Fruit fly (Drosophila melanogaster) whole organism, embryonic: ENCODE measurements around the gene CG10959.
A peak's percentile ranks its signal among the peaks of the same experiment; 100 is the strongest.

Experiments
- Aef1 ChIP-seq: fragments of 200-800 bp; sonication (Bioruptor generic); IDR thresholded peaks from 3 replicates; pipeline ENCODE4 v1.3.6; 2022; ENCODE audit warnings: missing biosample characterization, missing genetic modification characterization
- BEAF-32 ChIP-seq: fragments of 200-800 bp; sonication (Bioruptor generic); optimal IDR thresholded peaks from 3 replicates; lab custom pipeline; 2017; ENCODE audit warnings: missing biosample characterization, missing genetic modification characterization, mild to moderate bottlenecking, moderate library complexity, missing genetic modification reagents
- CG10321 ChIP-seq: fragments of 200-800 bp; sonication (Bioruptor generic); IDR thresholded peaks from 2 replicates; pipeline ENCODE4 v1.3.6; 2022; ENCODE audit warnings: missing biosample characterization, missing genetic modification characterization
- CG10431 ChIP-seq: fragments of 200-800 bp; sonication (Bioruptor generic); optimal IDR thresholded peaks from 3 replicates; lab custom pipeline; 2018; ENCODE audit warnings: missing biosample characterization, mild to moderate bottlenecking, missing genetic modification characterization
- CG10565 ChIP-seq: fragments of 200-800 bp; sonication (Bioruptor generic); optimal IDR thresholded peaks from 3 replicates; lab custom pipeline; 2016; ENCODE audit warnings: missing biosample characterization, mild to moderate bottlenecking, missing genetic modification characterization
- CG11723 ChIP-seq: fragments of 200-800 bp; sonication (Bioruptor generic); optimal IDR thresholded peaks from 2 replicates; lab custom pipeline; 2017; ENCODE audit warnings: missing biosample characterization, mild to moderate bottlenecking, missing genetic modification characterization
- CG12104 ChIP-seq: fragments of 200-800 bp; sonication (Bioruptor generic); optimal IDR thresholded peaks from 3 replicates; lab custom pipeline; 2016; ENCODE audit warnings: missing biosample characterization, missing genetic modification characterization
- CG12219 ChIP-seq: fragments of 200-800 bp; sonication (Bioruptor generic); optimal IDR thresholded peaks from 3 replicates; lab custom pipeline; 2018; ENCODE audit warnings: missing biosample characterization, mild to moderate bottlenecking, missing genetic modification characterization
- CG1233 ChIP-seq: fragments of 200-800 bp; sonication (Bioruptor generic); optimal IDR thresholded peaks from 4 replicates; lab custom pipeline; 2018; ENCODE audit warnings: missing biosample characterization, mild to moderate bottlenecking, missing genetic modification characterization
- CG13624 ChIP-seq: fragments of 200-800 bp; sonication (Bioruptor generic); optimal IDR thresholded peaks from 2 replicates; lab custom pipeline; 2016; ENCODE audit warnings: missing biosample characterization, missing genetic modification characterization
- CG14050 ChIP-seq: fragments of 200-800 bp; sonication (Bioruptor generic); IDR thresholded peaks from 3 replicates; pipeline ENCODE4 v1.3.6; 2022; ENCODE audit warnings: missing biosample characterization, missing genetic modification characterization
- CG15601 ChIP-seq: fragments of 200-800 bp; sonication (Bioruptor generic); optimal IDR thresholded peaks from 3 replicates; lab custom pipeline; 2019; ENCODE audit warnings: missing biosample characterization, mild to moderate bottlenecking, missing genetic modification characterization, moderate library complexity
- CG18262 ChIP-seq: fragments of 200-800 bp; optimal IDR thresholded peaks from 3 replicates; lab custom pipeline; 2019; ENCODE audit warnings: missing biosample characterization, mild to moderate bottlenecking, missing genetic modification characterization, moderate library complexity
- CG18476 ChIP-seq: fragments of 200-800 bp; sonication (Bioruptor generic); optimal IDR thresholded peaks from 2 replicates; lab custom pipeline; 2016; ENCODE audit warnings: missing biosample characterization, mild to moderate bottlenecking, missing genetic modification characterization
- CG2116 ChIP-seq: fragments of 200-800 bp; sonication (Bioruptor generic); optimal IDR thresholded peaks from 3 replicates; lab custom pipeline; 2018; ENCODE audit warnings: missing biosample characterization, mild to moderate bottlenecking, missing genetic modification characterization
- CG2202 ChIP-seq: fragments of 200-800 bp; sonication (Bioruptor generic); optimal IDR thresholded peaks from 2 replicates; lab custom pipeline; 2018; ENCODE audit warnings: missing biosample characterization, mild to moderate bottlenecking, missing genetic modification characterization
- CG30431 ChIP-seq: fragments of 200-800 bp; sonication (Bioruptor generic); optimal IDR thresholded peaks from 2 replicates; lab custom pipeline; 2017; ENCODE audit warnings: missing biosample characterization, missing genetic modification characterization
- CG4617 ChIP-seq: fragments of 200-800 bp; sonication (Bioruptor generic); optimal IDR thresholded peaks from 3 replicates; lab custom pipeline; 2016; ENCODE audit warnings: missing biosample characterization, missing genetic modification characterization, borderline replicate concordance
- CG4854 ChIP-seq: fragments of 200-800 bp; sonication (Bioruptor generic); optimal IDR thresholded peaks from 2 replicates; lab custom pipeline; 2016; ENCODE audit warnings: missing biosample characterization, missing genetic modification characterization, inconsistent platforms
- CG6272 ChIP-seq: fragments of 200-800 bp; sonication (Bioruptor generic); IDR thresholded peaks from 2 replicates; pipeline ENCODE4 v1.3.6; 2022; ENCODE audit warnings: missing biosample characterization, missing genetic modification characterization
- CG7271 ChIP-seq: fragments of 200-800 bp; sonication (Bioruptor generic); optimal IDR thresholded peaks from 2 replicates; lab custom pipeline; 2018; ENCODE audit warnings: missing biosample characterization, mild to moderate bottlenecking, missing genetic modification characterization, moderate library complexity
- CG7963 ChIP-seq: fragments of 200-800 bp; sonication (Bioruptor generic); IDR thresholded peaks from 3 replicates; pipeline ENCODE4 v1.3.6; 2022; ENCODE audit warnings: missing biosample characterization, missing genetic modification characterization; ENCODE audit not compliant: partially characterized antibody
- CG8478 ChIP-seq: fragments of >200 bp; optimal IDR thresholded peaks from 2 replicates; lab custom pipeline; 2018
- CG8765 ChIP-seq: fragments of 200-800 bp; sonication (Bioruptor generic); IDR thresholded peaks from 2 replicates; pipeline ENCODE4 v1.3.6; 2022; ENCODE audit warnings: missing biosample characterization, missing genetic modification characterization
- CG9215 ChIP-seq: fragments of 200-800 bp; sonication (Bioruptor generic); IDR thresholded peaks from 2 replicates; pipeline ENCODE4 v1.3.6; 2022; ENCODE audit warnings: missing biosample characterization, missing genetic modification characterization
- CG9727 ChIP-seq: fragments of 200-800 bp; sonication (Bioruptor generic); optimal IDR thresholded peaks from 3 replicates; lab custom pipeline; 2017; ENCODE audit warnings: missing biosample characterization, mild to moderate bottlenecking, missing genetic modification characterization
- CG9876 ChIP-seq: fragments of 200-800 bp; sonication (Bioruptor generic); optimal IDR thresholded peaks from 2 replicates; lab custom pipeline; 2016; ENCODE audit warnings: missing biosample characterization, missing genetic modification characterization
- CoRest ChIP-seq: fragments of 200-800 bp; sonication (Bioruptor generic); optimal IDR thresholded peaks from 3 replicates; lab custom pipeline; 2018; ENCODE audit warnings: missing biosample characterization, mild to moderate bottlenecking, missing genetic modification characterization, moderate library complexity
- CrebB ChIP-seq: fragments of 200-800 bp; sonication (Bioruptor generic); optimal IDR thresholded peaks from 3 replicates; lab custom pipeline; 2018; ENCODE audit warnings: missing biosample characterization, mild to moderate bottlenecking, missing genetic modification characterization
- Dip2 ChIP-seq: fragments of 200-800 bp; sonication (Bioruptor generic); IDR thresholded peaks from 2 replicates; pipeline ENCODE4 v1.3.6; 2022; ENCODE audit warnings: missing biosample characterization, missing genetic modification characterization
- HLH4C ChIP-seq: fragments of 200-800 bp; sonication (Bioruptor generic); IDR thresholded peaks from 3 replicates; pipeline ENCODE4 v1.3.6; 2022; ENCODE audit warnings: missing biosample characterization, missing genetic modification characterization; ENCODE audit not compliant: partially characterized antibody
- Hr39 ChIP-seq: fragments of >200 bp; optimal IDR thresholded peaks from 2 replicates; lab custom pipeline; 2017
- Jarid2 ChIP-seq: fragments of 200-800 bp; sonication (Bioruptor generic); optimal IDR thresholded peaks from 3 replicates; lab custom pipeline; 2017; ENCODE audit warnings: mild to moderate bottlenecking, missing biosample characterization, missing genetic modification reagents, missing genetic modification characterization
- Lpt ChIP-seq: fragments of >200 bp; optimal IDR thresholded peaks from 2 replicates; lab custom pipeline; 2018; ENCODE audit warnings: missing biosample characterization, missing genetic modification characterization
- NC2α ChIP-seq: fragments of 200-800 bp; sonication (Bioruptor generic); optimal IDR thresholded peaks from 2 replicates; lab custom pipeline; 2016; ENCODE audit warnings: missing biosample characterization, missing genetic modification characterization
- Sry-δ ChIP-seq: fragments of 200-800 bp; sonication (Bioruptor generic); optimal IDR thresholded peaks from 2 replicates; lab custom pipeline; 2016; ENCODE audit warnings: missing biosample characterization, missing genetic modification characterization
- YL-1 ChIP-seq: fragments of 200-800 bp; sonication (Bioruptor generic); optimal IDR thresholded peaks from 3 replicates; lab custom pipeline; 2017; ENCODE audit warnings: missing biosample characterization, mild to moderate bottlenecking, missing genetic modification characterization
- cad ChIP-seq: fragments of >200 bp; optimal IDR thresholded peaks from 2 replicates; lab custom pipeline; 2017; ENCODE audit warnings: missing biosample characterization, missing genetic modification characterization
- cg ChIP-seq: fragments of 200-800 bp; sonication (Bioruptor generic); optimal IDR thresholded peaks from 3 replicates; lab custom pipeline; 2019; ENCODE audit warnings: missing biosample characterization, mild to moderate bottlenecking, missing genetic modification characterization, moderate library complexity
- crp ChIP-seq, 2 experiments: fragments of 200-800 bp; sonication (Bioruptor generic); optimal IDR thresholded peaks; 2 replicates in 1 of 2; 3 replicates in 1 of 2; lab custom pipeline; 2017; ENCODE audit warnings: missing biosample characterization in 2 of 2, missing genetic modification characterization in 2 of 2, mild to moderate bottlenecking in 1 of 2, moderate library complexity in 1 of 2
- dm ChIP-seq: fragments of 200-800 bp; sonication (Bioruptor generic); optimal IDR thresholded peaks from 3 replicates; lab custom pipeline; 2016; ENCODE audit warnings: missing biosample characterization, missing genetic modification characterization
- dpn ChIP-seq, 2 experiments: fragments of 200-800 bp; sonication (Bioruptor generic); optimal IDR thresholded peaks; 3 replicates each; lab custom pipeline; 2016; ENCODE audit warnings: missing biosample characterization in 2 of 2, missing genetic modification characterization in 2 of 2
- dysf ChIP-seq: fragments of 200-800 bp; sonication (Bioruptor generic); IDR thresholded peaks from 3 replicates; pipeline ENCODE4 v1.3.6; 2022; ENCODE audit warnings: missing biosample characterization, missing genetic modification characterization
- lab ChIP-seq: fragments of 200-800 bp; sonication (Bioruptor generic); optimal IDR thresholded peaks from 3 replicates; lab custom pipeline; 2017; ENCODE audit warnings: missing biosample characterization, missing genetic modification characterization, mild to moderate bottlenecking, moderate library complexity, missing genetic modification reagents
- psq ChIP-seq: fragments of 200-800 bp; sonication (Bioruptor generic); optimal IDR thresholded peaks from 2 replicates; lab custom pipeline; 2017; ENCODE audit warnings: missing biosample characterization, missing genetic modification characterization
- sim ChIP-seq: fragments of 200-800 bp; sonication (Bioruptor generic); IDR thresholded peaks from 2 replicates; pipeline ENCODE4 v1.3.6; 2022; ENCODE audit warnings: missing biosample characterization, missing genetic modification characterization
- tap ChIP-seq: fragments of 200-800 bp; optimal IDR thresholded peaks from 3 replicates; lab custom pipeline; 2019; ENCODE audit warnings: missing biosample characterization, mild to moderate bottlenecking, missing genetic modification characterization, moderate library complexity
- vvl ChIP-seq: fragments of 200-800 bp; sonication (Bioruptor generic); IDR thresholded peaks from 2 replicates; pipeline ENCODE4 v1.3.6; 2022; ENCODE audit warnings: missing biosample characterization, missing genetic modification characterization
- zf30C ChIP-seq: fragments of 200-800 bp; sonication (Bioruptor generic); optimal IDR thresholded peaks from 3 replicates; lab custom pipeline; 2018; ENCODE audit warnings: missing biosample characterization, mild to moderate bottlenecking, missing genetic modification characterization

Gene CG10959

dm6 chrX:8113386-8114279 is 35.0 kb upstream of the CG10959 start (continued):
- TF ChIP-seq cg (GFP tag; lab: Kevin White, UChicago): no peak
- TF ChIP-seq crp (GFP tag; optimal IDR thresholded peaks at IDR 0.05; lab: Kevin White, UChicago): no peak
- no peak for TF ChIP-seq CG9876
- no peak for TF ChIP-seq CG12104 (GFP tag; lab: Kevin White, UChicago)
- TF ChIP-seq CG10431: no peak
- no peak for TF ChIP-seq CG2202
- no peak for TF ChIP-seq CG7271
- TF ChIP-seq CrebB (tag; lab: Kevin White, UChicago): peak; percentile 51
- peak; percentile 17 for TF ChIP-seq CG18262 (tag; lab: Kevin White, UChicago)
- TF ChIP-seq Jarid2: peak; percentile 10
- TF ChIP-seq CG2116 (GFP tag; lab: Kevin White, UChicago): no peak
- TF ChIP-seq CG8478 (lab: Kevin White, UChicago): no peak
- no peak for TF ChIP-seq Hr39 (lab: Kevin White, UChicago)
- no peak for TF ChIP-seq CG6272 (GFP tag; lab: Robert Waterston, UW)
- TF ChIP-seq CG7963 (GFP tag; lab: Robert Waterston, UW): no peak
- TF ChIP-seq lab (GFP tag; lab: Kevin White, UChicago): peak; percentile 89
- TF ChIP-seq CG11723 (GFP tag; lab: Kevin White, UChicago): no peak
- TF ChIP-seq dpn (GFP tag; optimal IDR thresholded peaks at IDR 0.05; lab: Kevin White, UChicago): peak; percentile 49 to 57
- no peak for TF ChIP-seq Lpt
- peak; percentile 48 for TF ChIP-seq CG4854
- TF ChIP-seq YL-1 (GFP tag; lab: Kevin White, UChicago): no peak
- no peak for TF ChIP-seq sim (GFP tag; lab: Robert Waterston, UW)
- peak; percentile 30 for TF ChIP-seq tap (tag; lab: Kevin White, UChicago)
- TF ChIP-seq CoRest (tag; lab: Kevin White, UChicago): peak; percentile 70
- TF ChIP-seq CG13624: peak; percentile 51
- peak; percentile 43; the same call in 1 of the 3 replicates for TF ChIP-seq Aef1 (GFP tag; lab: Robert Waterston, UW)
- TF ChIP-seq CG9727 (GFP tag; lab: Kevin White, UChicago): peak; percentile 44
- TF ChIP-seq CG9215 (GFP tag; lab: Robert Waterston, UW): peak; percentile 47; the same call in 1 of the 2 replicates
- no peak for TF ChIP-seq CG30431
- TF ChIP-seq CG1233: no peak
- TF ChIP-seq CG15601 (tag; lab: Kevin White, UChicago): no peak
- TF ChIP-seq cad: no peak
- TF ChIP-seq psq (GFP tag; lab: Kevin White, UChicago): no peak
- peak; percentile 49 for TF ChIP-seq CG12219 (GFP tag; lab: Kevin White, UChicago)
- TF ChIP-seq Dip2 (GFP tag; lab: Robert Waterston, UW): no peak
- no peak for TF ChIP-seq dm (GFP tag; lab: Kevin White, UChicago)
- TF ChIP-seq dysf (GFP tag; lab: Robert Waterston, UW): peak; percentile 74
- no peak for TF ChIP-seq BEAF-32 (GFP tag; lab: Kevin White, UChicago)
- no peak for TF ChIP-seq CG10565 (GFP tag; lab: Kevin White, UChicago)
- no peak for TF ChIP-seq NC2α (GFP tag; lab: Kevin White, UChicago)
- no peak for TF ChIP-seq CG10321 (GFP tag; lab: Robert Waterston, UW)
- TF ChIP-seq Sry-δ (GFP tag; lab: Kevin White, UChicago): peak; percentile 24
- peak; percentile 56; the same call in 1 of the 2 replicates for TF ChIP-seq vvl (GFP tag; lab: Robert Waterston, UW)
- TF ChIP-seq CG18476 (GFP tag; lab: Kevin White, UChicago): no peak
- no peak; the same call in 1 of the 2 replicates for TF ChIP-seq CG8765
- TF ChIP-seq HLH4C (GFP tag; lab: Robert Waterston, UW): no peak
- TF ChIP-seq CG14050 (GFP tag; lab: Robert Waterston, UW): peak; percentile 40; the same call in 1 of the 3 replicates
- no peak for TF ChIP-seq zf30C (GFP tag; lab: Kevin White, UChicago)
- no peak for TF ChIP-seq CG4617 (GFP tag; lab: Kevin White, UChicago)
